Fruit fly (Drosophila melanogaster) whole organism, embryonic: ENCODE data around the gene CG4577.
A peak's percentile ranks its signal among the peaks of the same experiment; 100 is the strongest.

Source experiments
- Atf3 ChIP-seq: fragments of 200-800 bp; sonication (Bioruptor generic); optimal IDR thresholded peaks from 3 replicates; lab custom pipeline; 2016; ENCODE audit warnings: missing biosample characterization, missing genetic modification characterization
- Bgb ChIP-seq: fragments of 200-800 bp; sonication (Bioruptor generic); IDR thresholded peaks from 2 replicates; pipeline ENCODE4 v1.3.6; 2022; ENCODE audit warnings: missing biosample characterization, missing genetic modification characterization; ENCODE audit not compliant: partially characterized antibody
- CG12942 ChIP-seq: fragments of 200-800 bp; sonication (Bioruptor generic); optimal IDR thresholded peaks from 3 replicates; lab custom pipeline; 2016; ENCODE audit warnings: missing biosample characterization, missing genetic modification characterization
- CG13296 ChIP-seq: fragments of 200-800 bp; sonication (Bioruptor generic); optimal IDR thresholded peaks from 3 replicates; lab custom pipeline; 2018; ENCODE audit warnings: missing biosample characterization, mild to moderate bottlenecking, missing genetic modification characterization
- CG13424 ChIP-seq: fragments of 200-800 bp; sonication (Bioruptor generic); optimal IDR thresholded peaks from 2 replicates; lab custom pipeline; 2019; ENCODE audit warnings: missing biosample characterization, mild to moderate bottlenecking, missing genetic modification characterization, moderate library complexity
- CG15479 ChIP-seq: fragments of 200-800 bp; sonication (Bioruptor generic); optimal IDR thresholded peaks from 3 replicates; lab custom pipeline; 2019; ENCODE audit warnings: missing biosample characterization, mild to moderate bottlenecking, missing genetic modification characterization, moderate library complexity
- CG16815 ChIP-seq: fragments of 200-800 bp; sonication (Bioruptor generic); optimal IDR thresholded peaks from 3 replicates; lab custom pipeline; 2017; ENCODE audit warnings: missing biosample characterization, mild to moderate bottlenecking, missing genetic modification characterization
- CG17568 ChIP-seq: fragments of 200-800 bp; sonication (Bioruptor generic); optimal IDR thresholded peaks from 2 replicates; lab custom pipeline; 2018; ENCODE audit warnings: missing biosample characterization, mild to moderate bottlenecking, missing genetic modification characterization, moderate library complexity
- CG18262 ChIP-seq: fragments of 200-800 bp; optimal IDR thresholded peaks from 3 replicates; lab custom pipeline; 2019; ENCODE audit warnings: missing biosample characterization, mild to moderate bottlenecking, missing genetic modification characterization, moderate library complexity
- CG2678 ChIP-seq: fragments of 200-800 bp; sonication (Bioruptor generic); optimal IDR thresholded peaks from 3 replicates; lab custom pipeline; 2019; ENCODE audit warnings: missing biosample characterization, mild to moderate bottlenecking, missing genetic modification characterization, moderate library complexity
- CG31441 ChIP-seq: fragments of 200-800 bp; sonication (Bioruptor generic); IDR thresholded peaks from 2 replicates; pipeline ENCODE4 v1.3.6; 2022; ENCODE audit warnings: missing biosample characterization, missing genetic modification characterization
- CG42726 ChIP-seq: fragments of 200-800 bp; sonication (Bioruptor generic); IDR thresholded peaks from 2 replicates; pipeline ENCODE4 v1.3.6; 2022; ENCODE audit warnings: missing biosample characterization, missing genetic modification characterization; ENCODE audit not compliant: partially characterized antibody
- CG4282 ChIP-seq: fragments of 200-800 bp; sonication (Bioruptor generic); optimal IDR thresholded peaks from 2 replicates; lab custom pipeline; 2016; ENCODE audit warnings: missing biosample characterization, missing genetic modification characterization
- CG6689 ChIP-seq: fragments of 200-800 bp; sonication (Bioruptor generic); IDR thresholded peaks from 2 replicates; pipeline ENCODE4 v1.3.6; 2022; ENCODE audit warnings: missing biosample characterization, missing genetic modification characterization
- CG6765 ChIP-seq: fragments of 200-800 bp; sonication (Bioruptor generic); optimal IDR thresholded peaks from 3 replicates; lab custom pipeline; 2017; ENCODE audit warnings: missing biosample characterization, mild to moderate bottlenecking, missing genetic modification characterization
- CG8388 ChIP-seq: fragments of 200-800 bp; sonication (Bioruptor generic); optimal IDR thresholded peaks from 2 replicates; lab custom pipeline; 2019; ENCODE audit warnings: missing biosample characterization, mild to moderate bottlenecking, missing genetic modification characterization, moderate library complexity
- Camta ChIP-seq: fragments of 200-800 bp; sonication (Bioruptor generic); optimal IDR thresholded peaks from 2 replicates; lab custom pipeline; 2016; ENCODE audit warnings: missing biosample characterization, missing genetic modification characterization
- CoRest ChIP-seq: fragments of 200-800 bp; sonication (Bioruptor generic); optimal IDR thresholded peaks from 3 replicates; lab custom pipeline; 2018; ENCODE audit warnings: missing biosample characterization, mild to moderate bottlenecking, missing genetic modification characterization, moderate library complexity
- Dll ChIP-seq: fragments of 200-800 bp; sonication (Bioruptor generic); IDR thresholded peaks from 4 replicates; pipeline ENCODE4 v1.3.6; 2022; ENCODE audit warnings: missing biosample characterization, missing genetic modification characterization; ENCODE audit not compliant: partially characterized antibody
- Dref ChIP-seq: fragments of 200-800 bp; sonication (Bioruptor generic); IDR thresholded peaks from 2 replicates; pipeline ENCODE4 v1.3.6; 2022; ENCODE audit warnings: missing biosample characterization, missing genetic modification characterization
- Drgx ChIP-seq: fragments of 200-800 bp; sonication (Bioruptor generic); IDR thresholded peaks from 2 replicates; pipeline ENCODE4 v1.3.6; 2022; ENCODE audit warnings: missing biosample characterization, missing genetic modification characterization
- Gug ChIP-seq: fragments of 200-800 bp; sonication (Bioruptor generic); IDR thresholded peaks from 4 replicates; pipeline ENCODE4 v1.3.6; 2022; ENCODE audit warnings: missing biosample characterization, missing genetic modification characterization
- Jarid2 ChIP-seq: fragments of 200-800 bp; sonication (Bioruptor generic); optimal IDR thresholded peaks from 3 replicates; lab custom pipeline; 2017; ENCODE audit warnings: mild to moderate bottlenecking, missing biosample characterization, missing genetic modification reagents, missing genetic modification characterization
- Meics ChIP-seq: fragments of 200-800 bp; sonication (Bioruptor generic); optimal IDR thresholded peaks from 2 replicates; lab custom pipeline; 2017; ENCODE audit warnings: missing biosample characterization, mild to moderate bottlenecking, missing genetic modification characterization
- Oaz ChIP-seq: fragments of 200-800 bp; sonication (Bioruptor generic); IDR thresholded peaks from 2 replicates; pipeline ENCODE4 v1.3.6; 2022; ENCODE audit warnings: missing biosample characterization, missing genetic modification characterization
- Rfx ChIP-seq: fragments of 200-800 bp; sonication (Bioruptor generic); IDR thresholded peaks from 2 replicates; pipeline ENCODE4 v1.3.6; 2022; ENCODE audit warnings: missing biosample characterization, missing genetic modification characterization
- Sry-β ChIP-seq: fragments of 200-800 bp; sonication (Bioruptor generic); optimal IDR thresholded peaks from 2 replicates; lab custom pipeline; 2018; ENCODE audit warnings: missing biosample characterization, mild to moderate bottlenecking, missing genetic modification characterization, moderate library complexity
- Stat92E ChIP-seq, 3 experiments: fragments of >200 bp in 2 of 3; fragments of 200-800 bp in 1 of 3; sonication (Bioruptor generic) in 1 of 3; optimal IDR thresholded peaks; 2 replicates each; lab custom pipeline; 2017 to 2019; ENCODE audit warnings: missing biosample characterization in 3 of 3, missing genetic modification characterization in 3 of 3, mild to moderate bottlenecking in 1 of 3, moderate library complexity in 1 of 3
- cad ChIP-seq: fragments of >200 bp; optimal IDR thresholded peaks from 2 replicates; lab custom pipeline; 2017; ENCODE audit warnings: missing biosample characterization, missing genetic modification characterization
- cg ChIP-seq: fragments of 200-800 bp; sonication (Bioruptor generic); optimal IDR thresholded peaks from 3 replicates; lab custom pipeline; 2019; ENCODE audit warnings: missing biosample characterization, mild to moderate bottlenecking, missing genetic modification characterization, moderate library complexity
- chif ChIP-seq, 2 experiments: fragments of 200-800 bp; sonication (Bioruptor generic); optimal IDR thresholded peaks; 3 replicates each; lab custom pipeline; 2016; ENCODE audit warnings: missing biosample characterization in 2 of 2, missing genetic modification characterization in 2 of 2
- dpn ChIP-seq, 2 experiments: fragments of 200-800 bp; sonication (Bioruptor generic); optimal IDR thresholded peaks; 3 replicates each; lab custom pipeline; 2016; ENCODE audit warnings: missing biosample characterization in 2 of 2, missing genetic modification characterization in 2 of 2
- ewg ChIP-seq: fragments of 200-800 bp; sonication (Bioruptor generic); optimal IDR thresholded peaks from 3 replicates; lab custom pipeline; 2017; ENCODE audit warnings: mild to moderate bottlenecking, missing biosample characterization, missing genetic modification reagents, missing genetic modification characterization
- fd64A ChIP-seq: fragments of 200-800 bp; sonication (Bioruptor generic); optimal IDR thresholded peaks from 3 replicates; lab custom pipeline; 2018; ENCODE audit warnings: missing biosample characterization, mild to moderate bottlenecking, missing genetic modification characterization
- gfzf ChIP-seq: fragments of 200-800 bp; sonication (Bioruptor generic); optimal IDR thresholded peaks from 2 replicates; lab custom pipeline; 2016; ENCODE audit warnings: missing biosample characterization, mild to moderate bottlenecking, missing genetic modification characterization, moderate library complexity
- gsb-n ChIP-seq: fragments of 200-800 bp; sonication (Bioruptor generic); optimal IDR thresholded peaks from 3 replicates; lab custom pipeline; 2018; ENCODE audit warnings: missing biosample characterization, mild to moderate bottlenecking, missing genetic modification characterization
- hth ChIP-seq: fragments of >200 bp; optimal IDR thresholded peaks from 2 replicates; lab custom pipeline; 2017; ENCODE audit warnings: inconsistent platforms
- ind ChIP-seq: fragments of 200-800 bp; sonication (Bioruptor generic); optimal IDR thresholded peaks from 3 replicates; lab custom pipeline; 2016; ENCODE audit warnings: missing biosample characterization, missing genetic modification characterization
- kni ChIP-seq: fragments of 200-800 bp; sonication (Bioruptor generic); optimal IDR thresholded peaks from 3 replicates; lab custom pipeline; 2017; ENCODE audit warnings: mild to moderate bottlenecking, missing biosample characterization, missing genetic modification reagents, missing genetic modification characterization
- lilli ChIP-seq: fragments of 200-800 bp; sonication (Bioruptor generic); optimal IDR thresholded peaks from 3 replicates; lab custom pipeline; 2016; ENCODE audit warnings: missing biosample characterization, missing genetic modification characterization
- nerfin-1 ChIP-seq: fragments of 200-800 bp; sonication (Bioruptor generic); optimal IDR thresholded peaks from 3 replicates; lab custom pipeline; 2019; ENCODE audit warnings: missing biosample characterization, mild to moderate bottlenecking, missing genetic modification characterization, moderate library complexity
- pita ChIP-seq: fragments of 200-800 bp; sonication (Bioruptor generic); optimal IDR thresholded peaks from 2 replicates; lab custom pipeline; 2017; ENCODE audit warnings: missing biosample characterization, mild to moderate bottlenecking, missing genetic modification characterization
- pros ChIP-seq: fragments of 200-800 bp; sonication (Bioruptor generic); optimal IDR thresholded peaks from 3 replicates; lab custom pipeline; 2019; ENCODE audit warnings: missing biosample characterization, mild to moderate bottlenecking, missing genetic modification characterization, moderate library complexity
- shn ChIP-seq: fragments of 200-800 bp; sonication (Bioruptor generic); optimal IDR thresholded peaks from 3 replicates; lab custom pipeline; 2016; ENCODE audit warnings: missing biosample characterization, missing genetic modification characterization
- sima ChIP-seq: fragments of 200-800 bp; sonication (Bioruptor generic); optimal IDR thresholded peaks from 2 replicates; lab custom pipeline; 2016; ENCODE audit warnings: missing biosample characterization, missing genetic modification characterization
- slou ChIP-seq: fragments of 200-800 bp; sonication (Bioruptor generic); optimal IDR thresholded peaks from 3 replicates; lab custom pipeline; 2016; ENCODE audit warnings: missing biosample characterization, missing genetic modification characterization
- trem ChIP-seq: fragments of 200-800 bp; optimal IDR thresholded peaks from 3 replicates; lab custom pipeline; 2019; ENCODE audit warnings: missing biosample characterization, mild to moderate bottlenecking, missing genetic modification characterization, moderate library complexity
- wor ChIP-seq: fragments of 200-800 bp; sonication (Bioruptor generic); IDR thresholded peaks from 2 replicates; pipeline ENCODE4 v1.3.6; 2022; ENCODE audit warnings: missing biosample characterization, missing genetic modification characterization

Gene CG4577

dm6 chr2L:1185642-1186497 lies 51.4 kb downstream of the CG4577 start, which contains the start of gene CG5001 (continued):
- TF ChIP-seq Jarid2 (peak; percentile 83), CG6765 (GFP tag; lab: Kevin White, UChicago) (peak; percentile 80), sima (peak; percentile 7), pita (GFP tag; lab: Kevin White, UChicago) (no peak), CG2678 (peak; percentile 92), cad (GFP tag; lab: Kevin White, UChicago) (no peak), CG15479 (no peak), Dref (GFP tag; lab: Robert Waterston, UW) (0 out of 2 replicates have a peak, but pooled peaks have one; percentile 9), CoRest (tag; lab: Kevin White, UChicago) (peak; percentile 89), Drgx (peak; percentile 87), CG13424 (tag; lab: Kevin White, UChicago) (peak; percentile 90), Atf3 (peak; percentile 28), Dll (GFP tag; lab: Robert Waterston, UW) (peak; percentile 36; the same call in 1 of the 4 replicates), lilli (GFP tag; lab: Kevin White, UChicago) (peak; percentile 81), CG4282 (no peak), Stat92E (GFP tag; optimal IDR thresholded peaks at IDR 0.05; lab: Kevin White, UChicago) (no peak), CG18262 (tag; lab: Kevin White, UChicago) (peak; percentile 90), hth (lab: Kevin White, UChicago) (no peak), slou (GFP tag; lab: Kevin White, UChicago) (peak; percentile 65), shn (GFP tag; lab: Kevin White, UChicago) (peak; percentile 53), pros (GFP tag; lab: Kevin White, UChicago) (no peak), Gug (peak; percentile 76; the same call in 3 of the 4 replicates), CG16815 (GFP tag; lab: Kevin White, UChicago) (peak; percentile 41), dpn (GFP tag; optimal IDR thresholded peaks at IDR 0.05; lab: Kevin White, UChicago) (peak; percentile 77 to 86), CG42726 (GFP tag; lab: Robert Waterston, UW) (no peak), CG13296 (peak; percentile 88), Meics (peak; percentile 84), ind (GFP tag; lab: Kevin White, UChicago) (peak; percentile 87), cg (GFP tag; lab: Kevin White, UChicago) (peak; percentile 62), kni (GFP tag; lab: Kevin White, UChicago) (peak; percentile 54), nerfin-1 (tag; lab: Kevin White, UChicago) (peak; percentile 86), ewg (GFP tag; lab: Kevin White, UChicago) (peak; percentile 68), CG6689 (GFP tag; lab: Robert Waterston, UW) (peak; percentile 89), Oaz (GFP tag; lab: Robert Waterston, UW) (peak; percentile 68), chif (GFP tag; optimal IDR thresholded peaks at IDR 0.05; lab: Kevin White, UChicago) (peak; percentile 57 to 74), CG31441 (no peak; the same call in 1 of the 2 replicates), CG17568 (no peak), CG8388 (GFP tag; lab: Kevin White, UChicago) (peak; percentile 87), wor (GFP tag; lab: Robert Waterston, UW) (peak; percentile 51; the same call in 1 of the 2 replicates), gfzf (GFP tag; lab: Kevin White, UChicago) (no peak), Rfx (GFP tag; lab: Robert Waterston, UW) (peak; percentile 94), gsb-n (peak; percentile 88), CG12942 (GFP tag; lab: Kevin White, UChicago) (peak; percentile 73), Sry-β (GFP tag; lab: Kevin White, UChicago) (no peak), Camta (GFP tag; lab: Kevin White, UChicago) (peak; percentile 59), Bgb (GFP tag; lab: Robert Waterston, UW) (peak; percentile 54), fd64A (GFP tag; lab: Kevin White, UChicago) (peak; percentile 50), trem (peak; percentile 79)
